Fruit fly (Drosophila melanogaster): ENCODE data around the gene CG42870.

CG42870 gene

DNA sequence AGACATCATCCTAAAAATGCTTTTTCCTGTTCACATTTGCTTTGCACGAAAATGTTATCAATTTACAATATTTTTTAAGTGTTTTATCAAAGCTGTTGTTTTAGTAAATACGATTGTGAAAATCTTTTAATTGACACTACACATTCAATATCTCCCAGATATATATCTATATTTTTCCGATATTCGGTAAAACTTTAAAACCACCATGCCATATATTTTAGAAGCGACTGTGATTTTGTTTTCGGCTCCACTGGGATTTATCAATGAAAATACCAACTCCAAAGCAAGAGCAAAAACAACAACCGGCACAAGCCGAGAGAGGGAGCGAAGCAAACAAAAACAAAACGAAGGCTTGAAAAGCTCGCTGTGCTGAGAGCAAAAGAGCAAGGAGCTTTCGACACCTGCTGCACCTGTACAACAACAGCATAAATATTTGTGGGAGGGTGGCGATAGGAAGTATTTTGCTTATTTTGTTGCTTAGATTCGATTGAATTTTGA, 17.2 kb downstream of the CG42870 start (continued):
- TF ChIP-seq ind (GFP tag; optimal IDR thresholded peaks at IDR 0.05) (peak; percentile 10), Poxn (GFP tag; IDR thresholded peaks at IDR 0.05) (no peak), dan (GFP tag; IDR thresholded peaks at IDR 0.05) (no peak), p53 (GFP tag; optimal IDR thresholded peaks at IDR 0.05) (no peak), ro (GFP tag; IDR thresholded peaks at IDR 0.05) (no peak), Lim3 (GFP tag; IDR thresholded peaks at IDR 0.05) (no peak), CG16863 (GFP tag; optimal IDR thresholded peaks at IDR 0.05) (peak; percentile 30), H2.0 (GFP tag; IDR thresholded peaks at IDR 0.05) (0 out of 2 replicates have a peak, but pooled peaks have one; percentile 34), amos (GFP tag; IDR thresholded peaks at IDR 0.05; ENCODE audit: partially characterized antibody) (no peak), crol (GFP tag; IDR thresholded peaks at IDR 0.05) (no peak), Gug (GFP tag; IDR thresholded peaks at IDR 0.05) (no peak), CG12299 (tag; optimal IDR thresholded peaks at IDR 0.05) (peak; percentile 15), CG7556 (GFP tag; optimal IDR thresholded peaks at IDR 0.05) (no peak), Bteb2 (GFP tag; optimal IDR thresholded peaks at IDR 0.05) (peak; percentile 33), pnt (GFP tag; optimal IDR thresholded peaks at IDR 0.05) (no peak), psq (GFP tag; optimal IDR thresholded peaks at IDR 0.05) (no peak), CG11456 (GFP tag; IDR thresholded peaks at IDR 0.05) (no peak), HHEX (GFP tag; optimal IDR thresholded peaks at IDR 0.05) (no peak), emc (GFP tag; optimal IDR thresholded peaks at IDR 0.05) (no peak), Dad (GFP tag; optimal IDR thresholded peaks at IDR 0.05) (no peak), CG9817 (tag; optimal IDR thresholded peaks at IDR 0.05) (peak; percentile 29), CG12744 (GFP tag; optimal IDR thresholded peaks at IDR 0.05) (peak; percentile 52), CG7745 (tag; optimal IDR thresholded peaks at IDR 0.05) (no peak), CG11504 (tag; optimal IDR thresholded peaks at IDR 0.05) (peak; percentile 66), CG4617 (GFP tag; optimal IDR thresholded peaks at IDR 0.05; ENCODE audit: borderline replicate concordance) (no peak), danr (GFP tag; IDR thresholded peaks at IDR 0.05) (no peak), ap (GFP tag; IDR thresholded peaks at IDR 0.05) (no peak), Rfx (GFP tag; IDR thresholded peaks at IDR 0.05) (peak; percentile 55), Sox102F (GFP tag; optimal IDR thresholded peaks at IDR 0.05) (peak; percentile 63), NFAT (GFP tag; IDR thresholded peaks at IDR 0.05) (no peak), CG2712 (tag; optimal IDR thresholded peaks at IDR 0.05) (peak; percentile 45), CG3065 (GFP tag; optimal IDR thresholded peaks at IDR 0.05) (no peak), MTF-1 (GFP tag; optimal IDR thresholded peaks at IDR 0.05; ENCODE audit: borderline replicate concordance) (no peak), CG12236 (GFP tag; optimal IDR thresholded peaks at IDR 0.05) (no peak), CG4854 (GFP tag; optimal IDR thresholded peaks at IDR 0.05) (peak; percentile 27), CG3847 (GFP tag; IDR thresholded peaks at IDR 0.05) (peak; percentile 25; the same call in 1 of the 2 replicates), lbe (GFP tag; optimal IDR thresholded peaks at IDR 0.05) (peak; percentile 6), CG14050 (GFP tag; IDR thresholded peaks at IDR 0.05) (no peak), Bgb (GFP tag; IDR thresholded peaks at IDR 0.05; ENCODE audit: partially characterized antibody) (no peak), wdn (GFP tag; IDR thresholded peaks at IDR 0.05) (no peak), CG4424 (GFP tag; optimal IDR thresholded peaks at IDR 0.05) (peak; percentile 26), CG9437 (GFP tag; optimal IDR thresholded peaks at IDR 0.05) (peak; percentile 45), h (optimal IDR thresholded peaks at IDR 0.05) (no peak), gce (GFP tag; IDR thresholded peaks at IDR 0.05) (no peak), CG8388 (GFP tag; optimal IDR thresholded peaks at IDR 0.05) (peak; percentile 59), mirr (GFP tag; optimal IDR thresholded peaks at IDR 0.05) (no peak), Neu2 (GFP tag; optimal IDR thresholded peaks at IDR 0.05; ENCODE audit: borderline replicate concordance) (no peak), oc (tag; optimal IDR thresholded peaks at IDR 0.05) (no peak), cad (GFP tag; optimal IDR thresholded peaks at IDR 0.05) (no peak), HLHmδ (GFP tag; optimal IDR thresholded peaks at IDR 0.05) (no peak), grn (GFP tag; optimal IDR thresholded peaks at IDR 0.05) (no peak), crp (GFP tag; optimal IDR thresholded peaks at IDR 0.05) (peak in 1 of 2 experiments; percentile 30)
